Worm (Caenorhabditis elegans) whole organism, mixed stage, embryonic: ENCODE measurements around the gene umps-1.

Experiments
- M03D4.4 ChIP-seq: sonication (generic microtip); optimal IDR thresholded peaks from 2 replicates; lab custom pipeline; 2017; ENCODE audit warnings: mild to moderate bottlenecking, missing genetic modification characterization, missing compliant biosample characterization
- bed-3 ChIP-seq: fragments of 200-800 bp; sonication (Bioruptor generic); optimal IDR thresholded peaks from 3 replicates; lab custom pipeline; 2018; ENCODE audit warnings: mild to moderate bottlenecking, missing genetic modification characterization, moderate library complexity, missing compliant biosample characterization
- blmp-1 ChIP-seq: fragments of 150-350 bp; optimal IDR thresholded peaks from 2 replicates; lab custom pipeline; 2014; ENCODE audit warnings: missing biosample characterization, missing genetic modification characterization
- ceh-43 ChIP-seq: fragments of 200-800 bp; sonication (Bioruptor generic); optimal IDR thresholded peaks from 2 replicates; lab custom pipeline; 2018; ENCODE audit warnings: mild to moderate bottlenecking, missing genetic modification characterization, moderate library complexity, missing compliant biosample characterization
- ces-1 ChIP-seq: fragments of 150-350 bp; optimal IDR thresholded peaks from 2 replicates; lab custom pipeline; 2014; ENCODE audit warnings: missing biosample characterization, missing genetic modification reagents, missing genetic modification characterization
- cnd-1 ChIP-seq: fragments of 200-800 bp; sonication (Bioruptor generic); optimal IDR thresholded peaks from 2 replicates; lab custom pipeline; 2018; ENCODE audit warnings: mild to moderate bottlenecking, missing genetic modification characterization, missing compliant biosample characterization
- drap-1 ChIP-seq: fragments of 200-800 bp; sonication (Bioruptor generic); optimal IDR thresholded peaks from 3 replicates; lab custom pipeline; 2018; ENCODE audit warnings: mild to moderate bottlenecking, missing genetic modification characterization, missing compliant biosample characterization
- elt-3 ChIP-seq: fragments of 150-350 bp; optimal IDR thresholded peaks from 2 replicates; lab custom pipeline; 2014; ENCODE audit warnings: missing biosample characterization, missing genetic modification characterization
- flh-1 ChIP-seq: fragments of 200-800 bp; sonication (Bioruptor generic); optimal IDR thresholded peaks from 2 replicates; lab custom pipeline; 2018; ENCODE audit warnings: mild to moderate bottlenecking, missing genetic modification characterization, moderate library complexity, missing compliant biosample characterization
- ham-2 ChIP-seq: fragments of 200-800 bp; sonication (Bioruptor generic); optimal IDR thresholded peaks from 2 replicates; lab custom pipeline; 2018; ENCODE audit warnings: mild to moderate bottlenecking, missing genetic modification characterization, missing compliant biosample characterization
- hlh-1 ChIP-seq: fragments of 150-350 bp; optimal IDR thresholded peaks from 2 replicates; lab custom pipeline; 2014; ENCODE audit warnings: missing biosample characterization, missing genetic modification reagents, missing genetic modification characterization
- lsy-2 ChIP-seq: fragments of 150-350 bp; optimal IDR thresholded peaks from 2 replicates; lab custom pipeline; 2014; ENCODE audit warnings: missing biosample characterization, missing genetic modification characterization
- mab-5 ChIP-seq: fragments of 150-350 bp; optimal IDR thresholded peaks from 2 replicates; lab custom pipeline; 2014; ENCODE audit warnings: missing biosample characterization, missing genetic modification characterization
- mls-2 ChIP-seq: sonication (generic microtip); optimal IDR thresholded peaks from 2 replicates; lab custom pipeline; 2016; ENCODE audit warnings: mild to moderate bottlenecking, missing genetic modification characterization, moderate library complexity, missing compliant biosample characterization
- nhr-12 ChIP-seq: fragments of 150-350 bp; optimal IDR thresholded peaks from 2 replicates; lab custom pipeline; 2014; ENCODE audit warnings: missing biosample characterization, missing genetic modification characterization
- nhr-2 ChIP-seq: fragments of 150-350 bp; optimal IDR thresholded peaks from 2 replicates; lab custom pipeline; 2014; ENCODE audit warnings: missing biosample characterization, missing genetic modification characterization
- nhr-237 ChIP-seq: fragments of 150-350 bp; optimal IDR thresholded peaks from 2 replicates; lab custom pipeline; 2014; ENCODE audit warnings: missing biosample characterization, missing genetic modification characterization
- nhr-28 ChIP-seq: fragments of 150-350 bp; optimal IDR thresholded peaks from 2 replicates; lab custom pipeline; 2014; ENCODE audit warnings: missing biosample characterization, missing genetic modification characterization
- nhr-76 ChIP-seq: sonication (generic microtip); optimal IDR thresholded peaks from 2 replicates; lab custom pipeline; 2017; ENCODE audit warnings: missing biosample characterization, missing genetic modification characterization
- pha-4 ChIP-seq: fragments of 150-350 bp; optimal IDR thresholded peaks from 2 replicates; lab custom pipeline; 2018; ENCODE audit warnings: missing biosample characterization, missing genetic modification reagents, missing genetic modification characterization
- sem-2 ChIP-seq: fragments of 200-800 bp; sonication (Bioruptor generic); optimal IDR thresholded peaks from 2 replicates; lab custom pipeline; 2018; ENCODE audit warnings: mild to moderate bottlenecking, missing genetic modification characterization, missing compliant biosample characterization
- snpc-4 ChIP-seq: fragments of 150-350 bp; optimal IDR thresholded peaks from 2 replicates; lab custom pipeline; 2014; ENCODE audit warnings: missing biosample characterization, missing genetic modification characterization
- sptf-1 ChIP-seq: sonication (generic microtip); optimal IDR thresholded peaks from 2 replicates; lab custom pipeline; 2017; ENCODE audit warnings: mild to moderate bottlenecking, missing genetic modification characterization, moderate library complexity, missing compliant biosample characterization
- tbx-8 ChIP-seq: fragments of 200-800 bp; sonication (Bioruptor generic); optimal IDR thresholded peaks from 2 replicates; lab custom pipeline; 2018; ENCODE audit warnings: mild to moderate bottlenecking, missing genetic modification characterization, moderate library complexity, missing compliant biosample characterization
- unc-120 ChIP-seq: sonication (generic microtip); optimal IDR thresholded peaks from 2 replicates; lab custom pipeline; 2017; ENCODE audit warnings: missing genetic modification characterization, missing compliant biosample characterization; ENCODE audit not compliant: poor library complexity, severe bottlenecking
- unc-39 ChIP-seq: fragments of 150-350 bp; optimal IDR thresholded peaks from 2 replicates; lab custom pipeline; 2014; ENCODE audit warnings: missing biosample characterization, missing genetic modification characterization
- zip-8 ChIP-seq: fragments of 150-350 bp; optimal IDR thresholded peaks from 2 replicates; lab custom pipeline; 2014; ENCODE audit warnings: missing biosample characterization, missing genetic modification characterization
- ztf-11 ChIP-seq: fragments of 150-350 bp; optimal IDR thresholded peaks from 2 replicates; lab custom pipeline; 2014; ENCODE audit warnings: missing biosample characterization, missing genetic modification characterization

umps-1 gene

ce11 chrIII:10376041-10376440 lies 18.6 kb upstream of the umps-1 start:
- TF ChIP-seq mab-5 (tag; lab: Kevin White, UChicago) (no peak), sem-2 (GFP tag; lab: Kevin White, UChicago) (no peak), ham-2 (GFP tag; lab: Kevin White, UChicago) (no peak), lsy-2 (no peak), nhr-28 (tag; lab: Kevin White, UChicago) (no peak), mls-2 (tag; lab: Kevin White, UChicago) (no peak), elt-3 (tag; lab: Kevin White, UChicago) (no peak), ces-1 (GFP tag; lab: Kevin White, UChicago) (no peak), nhr-2 (tag; lab: Kevin White, UChicago) (no peak), zip-8 (tag; lab: Kevin White, UChicago) (no peak), unc-39 (tag; lab: Kevin White, UChicago) (no peak), nhr-12 (tag; lab: Kevin White, UChicago) (no peak), cnd-1 (tag; lab: Kevin White, UChicago) (no peak), ceh-43 (GFP tag; lab: Kevin White, UChicago) (no peak)

ce11 chrIII:10373845-10374244 lies 16.4 kb upstream of the umps-1 start:
- TF ChIP-seq ztf-11 (no peak), bed-3 (GFP tag; lab: Kevin White, UChicago) (no peak), mls-2 (tag; lab: Kevin White, UChicago) (no peak), blmp-1 (tag; lab: Kevin White, UChicago) (no peak), tbx-8 (GFP tag; lab: Kevin White, UChicago) (no peak), nhr-2 (tag; lab: Kevin White, UChicago) (no peak), nhr-237 (tag; lab: Kevin White, UChicago) (no peak), drap-1 (GFP tag; lab: Kevin White, UChicago) (no peak)
- TF ChIP-seq, all 35 proteins: peak for 0

- TF ChIP-seq tbx-8 (GFP tag; lab: Kevin White, UChicago) (no peak), ces-1 (GFP tag; lab: Kevin White, UChicago) (peak; percentile 31)
Measured at ce11 chrIII:10367355-10367909, 10.0 kb upstream of the umps-1 start.

- TF ChIP-seq blmp-1 (tag; lab: Kevin White, UChicago) (no peak), ces-1 (GFP tag; lab: Kevin White, UChicago) (no peak), flh-1 (GFP tag; lab: Kevin White, UChicago) (no peak), nhr-12 (tag; lab: Kevin White, UChicago) (no peak), ceh-43 (GFP tag; lab: Kevin White, UChicago) (no peak), cnd-1 (tag; lab: Kevin White, UChicago) (no peak), pha-4 (tag; lab: Kevin White, UChicago) (no peak), snpc-4 (tag; lab: Kevin White, UChicago) (no peak), nhr-237 (tag; lab: Kevin White, UChicago) (no peak), mab-5 (tag; lab: Kevin White, UChicago) (no peak), M03D4.4 (tag; lab: Kevin White, UChicago) (no peak), nhr-28 (tag; lab: Kevin White, UChicago) (no peak), drap-1 (GFP tag; lab: Kevin White, UChicago) (no peak), nhr-2 (tag; lab: Kevin White, UChicago) (no peak), unc-120 (tag; lab: Kevin White, UChicago) (no peak)
Measured at ce11 chrIII:10364656-10365055, 7.2 kb upstream of the umps-1 start, which contains the start of gene tbc-8. tbc-8 (plus strand) TSS chrIII:10364956.

- no peak for TF ChIP-seq hlh-1 (tag; lab: Kevin White, UChicago)
- no peak for TF ChIP-seq nhr-76 (tag; lab: Kevin White, UChicago)
- TF ChIP-seq tbx-8 (GFP tag; lab: Kevin White, UChicago) = no peak
Measured at ce11 chrIII:10362920-10363319, 5.5 kb upstream of the umps-1 start.

- TF ChIP-seq zip-8 (tag; lab: Kevin White, UChicago) (peak; percentile 93), sptf-1 (tag; lab: Kevin White, UChicago) (no peak)
Measured at ce11 chrIII:10361456-10361855, 4.0 kb upstream of the umps-1 start.
